Fruit fly (Drosophila melanogaster) whole organism, embryonic: ENCODE results near the gene CG13876.

Experiments used
- Atf6 ChIP-seq: fragments of 200-800 bp; sonication (Bioruptor generic); IDR thresholded peaks from 2 replicates; pipeline ENCODE4 v1.3.6; 2022; ENCODE audit warnings: missing biosample characterization, missing genetic modification characterization
- B-H2 ChIP-seq: fragments of 200-800 bp; sonication (Bioruptor generic); optimal IDR thresholded peaks from 2 replicates; lab custom pipeline; 2018; ENCODE audit warnings: missing biosample characterization, mild to moderate bottlenecking, missing genetic modification characterization
- CG10267 ChIP-seq: fragments of 200-800 bp; sonication (Bioruptor generic); optimal IDR thresholded peaks from 2 replicates; lab custom pipeline; 2018; ENCODE audit warnings: missing biosample characterization, mild to moderate bottlenecking, missing genetic modification characterization, moderate library complexity
- CG11560 ChIP-seq: fragments of 200-800 bp; sonication (Bioruptor generic); IDR thresholded peaks from 3 replicates; pipeline ENCODE4 v1.3.6; 2022; ENCODE audit warnings: missing biosample characterization, missing genetic modification characterization
- CG11696 ChIP-seq: fragments of 200-800 bp; sonication (Bioruptor generic); IDR thresholded peaks from 2 replicates; pipeline ENCODE4 v1.3.6; 2022; ENCODE audit warnings: missing biosample characterization, missing genetic modification characterization
- CG12104 ChIP-seq: fragments of 200-800 bp; sonication (Bioruptor generic); optimal IDR thresholded peaks from 3 replicates; lab custom pipeline; 2016; ENCODE audit warnings: missing biosample characterization, missing genetic modification characterization
- CG12744 ChIP-seq: fragments of 200-800 bp; sonication (Bioruptor generic); optimal IDR thresholded peaks from 2 replicates; lab custom pipeline; 2016; ENCODE audit warnings: missing biosample characterization, missing genetic modification characterization
- CG13894 ChIP-seq: fragments of 200-800 bp; sonication (Bioruptor generic); optimal IDR thresholded peaks from 3 replicates; lab custom pipeline; 2018; ENCODE audit warnings: missing biosample characterization, mild to moderate bottlenecking, missing genetic modification characterization, moderate library complexity
- CG18011 ChIP-seq: fragments of 200-800 bp; sonication (Bioruptor generic); optimal IDR thresholded peaks from 2 replicates; lab custom pipeline; 2017; ENCODE audit warnings: missing biosample characterization, missing genetic modification characterization, mild to moderate bottlenecking, moderate library complexity, missing genotype
- CG18262 ChIP-seq: fragments of 200-800 bp; optimal IDR thresholded peaks from 3 replicates; lab custom pipeline; 2019; ENCODE audit warnings: missing biosample characterization, mild to moderate bottlenecking, missing genetic modification characterization, moderate library complexity
- CG1832 ChIP-seq: fragments of 200-800 bp; sonication (Bioruptor generic); optimal IDR thresholded peaks from 2 replicates; lab custom pipeline; 2017; ENCODE audit warnings: missing biosample characterization, mild to moderate bottlenecking, missing genetic modification characterization, inconsistent platforms
- CG18619 ChIP-seq: fragments of 200-800 bp; sonication (Bioruptor generic); optimal IDR thresholded peaks from 3 replicates; lab custom pipeline; 2017; ENCODE audit warnings: missing biosample characterization, mild to moderate bottlenecking, missing genetic modification characterization
- CG31365 ChIP-seq: fragments of 200-800 bp; sonication (Bioruptor generic); optimal IDR thresholded peaks from 2 replicates; lab custom pipeline; 2018; ENCODE audit warnings: missing biosample characterization, mild to moderate bottlenecking, missing genetic modification characterization
- CG4360 ChIP-seq: fragments of 200-800 bp; sonication (Bioruptor generic); IDR thresholded peaks from 2 replicates; pipeline ENCODE4 v1.3.6; 2022; ENCODE audit warnings: missing biosample characterization, missing genetic modification characterization
- CG43689 ChIP-seq: fragments of 200-800 bp; sonication (Bioruptor generic); IDR thresholded peaks from 2 replicates; pipeline ENCODE4 v1.3.6; 2022; ENCODE audit warnings: missing biosample characterization, missing genetic modification characterization
- CG7271 ChIP-seq: fragments of 200-800 bp; sonication (Bioruptor generic); optimal IDR thresholded peaks from 2 replicates; lab custom pipeline; 2018; ENCODE audit warnings: missing biosample characterization, mild to moderate bottlenecking, missing genetic modification characterization, moderate library complexity
- CG7745 ChIP-seq: fragments of 200-800 bp; sonication (Bioruptor generic); optimal IDR thresholded peaks from 2 replicates; lab custom pipeline; 2018; ENCODE audit warnings: missing biosample characterization, mild to moderate bottlenecking, missing genetic modification characterization, moderate library complexity
- CG9215 ChIP-seq: fragments of 200-800 bp; sonication (Bioruptor generic); IDR thresholded peaks from 2 replicates; pipeline ENCODE4 v1.3.6; 2022; ENCODE audit warnings: missing biosample characterization, missing genetic modification characterization
- CTCF ChIP-seq: fragments of 200-800 bp; sonication (Bioruptor generic); optimal IDR thresholded peaks from 2 replicates; lab custom pipeline; 2017; ENCODE audit warnings: missing biosample characterization, mild to moderate bottlenecking, missing genetic modification characterization, moderate library complexity
- D ChIP-seq, 2 experiments: fragments of 200-800 bp in 1 of 2; fragments of >200 bp in 1 of 2; sonication (Bioruptor generic) in 1 of 2; optimal IDR thresholded peaks; 2 replicates in 1 of 2; 3 replicates in 1 of 2; lab custom pipeline; 2017; ENCODE audit warnings: mild to moderate bottlenecking in 1 of 2, missing biosample characterization in 1 of 2, missing genetic modification characterization in 1 of 2, missing genetic modification reagents in 1 of 2
- D19A ChIP-seq: fragments of 200-800 bp; optimal IDR thresholded peaks from 3 replicates; lab custom pipeline; 2019; ENCODE audit warnings: missing biosample characterization, mild to moderate bottlenecking, missing genetic modification characterization, moderate library complexity
- D19B ChIP-seq: fragments of 200-800 bp; sonication (Bioruptor generic); optimal IDR thresholded peaks from 2 replicates; lab custom pipeline; 2017; ENCODE audit warnings: missing biosample characterization, mild to moderate bottlenecking, missing genetic modification characterization
- ERR ChIP-seq: fragments of 200-800 bp; sonication (Bioruptor generic); optimal IDR thresholded peaks from 2 replicates; lab custom pipeline; 2016; ENCODE audit warnings: missing biosample characterization, missing genetic modification characterization
- Hr3 ChIP-seq: fragments of 200-800 bp; sonication (Bioruptor generic); optimal IDR thresholded peaks from 3 replicates; lab custom pipeline; 2016; ENCODE audit warnings: missing biosample characterization, missing genetic modification characterization
- Lhr ChIP-seq: fragments of 200-800 bp; sonication (Bioruptor generic); optimal IDR thresholded peaks from 3 replicates; lab custom pipeline; 2017; ENCODE audit warnings: mild to moderate bottlenecking, missing biosample characterization, missing genetic modification reagents, missing genetic modification characterization
- MBD-R2 ChIP-seq: fragments of 200-800 bp; sonication (Bioruptor generic); IDR thresholded peaks from 2 replicates; pipeline ENCODE4 v1.3.6; 2022; ENCODE audit warnings: missing biosample characterization, missing genetic modification characterization
- Mad ChIP-seq: fragments of 200-800 bp; sonication (Bioruptor generic); optimal IDR thresholded peaks from 2 replicates; lab custom pipeline; 2016; ENCODE audit warnings: missing biosample characterization, missing genetic modification characterization
- Ptx1 ChIP-seq: fragments of 200-800 bp; sonication (Bioruptor generic); IDR thresholded peaks from 2 replicates; pipeline ENCODE4 v1.3.6; 2022; ENCODE audit warnings: missing biosample characterization, missing genetic modification characterization
- Scr ChIP-seq: fragments of 200-800 bp; sonication (Bioruptor generic); IDR thresholded peaks from 2 replicates; pipeline ENCODE4 v1.3.6; 2022; ENCODE audit warnings: missing biosample characterization, missing genetic modification characterization; ENCODE audit not compliant: partially characterized antibody
- TFAM ChIP-seq: fragments of 200-800 bp; sonication (Bioruptor generic); optimal IDR thresholded peaks from 2 replicates; lab custom pipeline; 2017; ENCODE audit warnings: missing biosample characterization, missing genetic modification characterization, inconsistent platforms
- Vsx1 ChIP-seq: fragments of 200-800 bp; sonication (Bioruptor generic); optimal IDR thresholded peaks from 2 replicates; lab custom pipeline; 2017; ENCODE audit warnings: missing biosample characterization, mild to moderate bottlenecking, missing genetic modification characterization, missing genetic modification reagents
- amos ChIP-seq: fragments of 200-800 bp; sonication (Bioruptor generic); IDR thresholded peaks from 2 replicates; pipeline ENCODE4 v1.3.6; 2022; ENCODE audit warnings: missing biosample characterization, missing genetic modification characterization; ENCODE audit not compliant: partially characterized antibody
- btn ChIP-seq: fragments of 200-800 bp; sonication (Bioruptor generic); optimal IDR thresholded peaks from 2 replicates; lab custom pipeline; 2016; ENCODE audit warnings: missing biosample characterization, missing genetic modification characterization
- cg ChIP-seq: fragments of 200-800 bp; sonication (Bioruptor generic); optimal IDR thresholded peaks from 3 replicates; lab custom pipeline; 2019; ENCODE audit warnings: missing biosample characterization, mild to moderate bottlenecking, missing genetic modification characterization, moderate library complexity
- corto ChIP-seq: fragments of 200-800 bp; sonication (Bioruptor generic); optimal IDR thresholded peaks from 2 replicates; lab custom pipeline; 2016; ENCODE audit warnings: missing biosample characterization, mild to moderate bottlenecking, missing genetic modification characterization, moderate library complexity
- dmrt99B ChIP-seq: fragments of 200-800 bp; sonication (Bioruptor generic); optimal IDR thresholded peaks from 2 replicates; lab custom pipeline; 2018; ENCODE audit warnings: missing biosample characterization, mild to moderate bottlenecking, missing genetic modification characterization, moderate library complexity
- gcm2 ChIP-seq: fragments of 200-800 bp; sonication (Bioruptor generic); optimal IDR thresholded peaks from 2 replicates; lab custom pipeline; 2016; ENCODE audit warnings: missing biosample characterization, missing genetic modification characterization
- grau ChIP-seq: fragments of 200-800 bp; optimal IDR thresholded peaks from 3 replicates; lab custom pipeline; 2019; ENCODE audit warnings: missing biosample characterization, mild to moderate bottlenecking, missing genetic modification characterization, moderate library complexity
- klu ChIP-seq: fragments of 200-800 bp; sonication (Bioruptor generic); IDR thresholded peaks from 2 replicates; pipeline ENCODE4 v1.3.6; 2022; ENCODE audit warnings: missing biosample characterization, missing genetic modification characterization
- kni ChIP-seq: fragments of 200-800 bp; sonication (Bioruptor generic); optimal IDR thresholded peaks from 3 replicates; lab custom pipeline; 2017; ENCODE audit warnings: mild to moderate bottlenecking, missing biosample characterization, missing genetic modification reagents, missing genetic modification characterization
- nerfin-1 ChIP-seq: fragments of 200-800 bp; sonication (Bioruptor generic); optimal IDR thresholded peaks from 3 replicates; lab custom pipeline; 2019; ENCODE audit warnings: missing biosample characterization, mild to moderate bottlenecking, missing genetic modification characterization, moderate library complexity
- p53 ChIP-seq: fragments of 200-800 bp; sonication (Bioruptor generic); optimal IDR thresholded peaks from 2 replicates; lab custom pipeline; 2016; ENCODE audit warnings: missing biosample characterization, missing genetic modification characterization
- phol ChIP-seq: fragments of 200-800 bp; sonication (Bioruptor generic); optimal IDR thresholded peaks from 3 replicates; lab custom pipeline; 2018; ENCODE audit warnings: missing biosample characterization, mild to moderate bottlenecking, missing genetic modification characterization, moderate library complexity
- pum ChIP-seq: fragments of 200-800 bp; sonication (Bioruptor generic); optimal IDR thresholded peaks from 2 replicates; lab custom pipeline; 2016; ENCODE audit warnings: missing biosample characterization, missing genetic modification characterization
- sc ChIP-seq, 3 experiments: fragments of >200 bp in 2 of 3; fragments of 200-800 bp in 1 of 3; sonication (Bioruptor generic) in 1 of 3; optimal IDR thresholded peaks; 2 replicates in 2 of 3; 3 replicates in 1 of 3; lab custom pipeline; 2017; ENCODE audit warnings: mild to moderate bottlenecking in 1 of 3, missing biosample characterization in 1 of 3, missing genetic modification characterization in 1 of 3, missing genetic modification reagents in 1 of 3
- shn ChIP-seq: fragments of 200-800 bp; sonication (Bioruptor generic); optimal IDR thresholded peaks from 3 replicates; lab custom pipeline; 2016; ENCODE audit warnings: missing biosample characterization, missing genetic modification characterization
- sim ChIP-seq: fragments of 200-800 bp; sonication (Bioruptor generic); IDR thresholded peaks from 2 replicates; pipeline ENCODE4 v1.3.6; 2022; ENCODE audit warnings: missing biosample characterization, missing genetic modification characterization
- sr ChIP-seq: fragments of 200-800 bp; sonication (Bioruptor generic); IDR thresholded peaks from 3 replicates; pipeline ENCODE4 v1.3.6; 2022; ENCODE audit warnings: missing biosample characterization, missing genetic modification characterization
- wdn ChIP-seq: fragments of 200-800 bp; sonication (Bioruptor generic); IDR thresholded peaks from 2 replicates; pipeline ENCODE4 v1.3.6; 2022; ENCODE audit warnings: missing biosample characterization, missing genetic modification characterization

CG13876 gene

DNA sequence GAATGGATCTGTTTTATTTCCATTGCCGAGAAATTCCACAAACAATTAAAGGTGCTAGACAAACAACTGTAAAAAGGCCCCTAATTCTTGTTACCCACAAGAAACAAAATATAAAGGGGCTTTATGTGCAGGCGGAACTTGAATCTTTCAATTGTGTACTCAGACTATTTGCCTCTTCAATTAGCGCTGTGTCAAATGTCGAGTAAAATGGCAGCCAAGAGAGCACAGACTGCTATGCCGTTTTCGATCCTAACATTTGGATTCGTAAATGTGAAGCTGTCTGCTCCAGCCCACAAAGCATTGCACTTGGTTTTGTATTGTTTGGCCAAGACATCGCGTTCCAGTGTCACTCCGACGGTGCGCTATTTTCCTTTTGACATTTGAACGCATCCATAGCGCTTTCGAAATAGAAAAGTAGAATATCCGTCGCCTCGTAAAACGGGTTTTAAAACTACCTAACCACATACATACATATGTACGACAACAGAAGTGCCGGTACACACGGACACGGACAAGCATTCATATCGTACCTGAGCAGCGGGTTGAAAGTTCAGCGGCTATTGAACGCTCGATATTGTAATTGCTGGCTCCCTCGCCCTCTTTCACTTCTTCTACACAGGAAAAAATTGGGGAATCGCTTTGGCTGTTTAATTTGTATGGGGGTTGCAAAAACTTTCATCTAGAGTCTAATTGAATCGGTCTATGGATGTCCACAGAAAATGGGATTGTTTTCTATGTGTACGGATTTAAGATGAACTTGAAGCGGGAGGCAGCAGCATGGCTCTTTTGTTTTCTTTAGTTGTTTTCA is 39.7 kb upstream of the CG13876 start (continued):
- TF ChIP-seq btn (GFP tag; lab: Kevin White, UChicago) (no peak), corto (no peak), CG7745 (no peak), CG12104 (GFP tag; lab: Kevin White, UChicago) (no peak), CG10267 (tag; lab: Kevin White, UChicago) (peak; percentile 6), CG18262 (tag; lab: Kevin White, UChicago) (peak; percentile 51), B-H2 (GFP tag; lab: Kevin White, UChicago) (no peak), grau (peak; percentile 30), CG1832 (no peak), CG13894 (tag; lab: Kevin White, UChicago) (no peak), TFAM (no peak), CG11696 (no peak), sc (optimal IDR thresholded peaks at IDR 0.05; lab: Kevin White, UChicago) (no peak), sc (GFP tag; optimal IDR thresholded peaks at IDR 0.05; lab: Kevin White, UChicago) (no peak), CG11560 (tag; lab: Robert Waterston, UW) (no peak), wdn (GFP tag; lab: Robert Waterston, UW) (no peak), cg (GFP tag; lab: Kevin White, UChicago) (peak; percentile 47), CG7271 (tag; lab: Kevin White, UChicago) (no peak), CG12744 (no peak), sim (GFP tag; lab: Robert Waterston, UW) (no peak), Vsx1 (GFP tag; lab: Kevin White, UChicago) (no peak), kni (GFP tag; lab: Kevin White, UChicago) (peak; percentile 85), CG18619 (GFP tag; lab: Kevin White, UChicago) (no peak), Mad (GFP tag; lab: Kevin White, UChicago) (no peak), klu (no peak), gcm2 (GFP tag; lab: Kevin White, UChicago) (no peak), CG31365 (tag; lab: Kevin White, UChicago) (no peak), Scr (GFP tag; lab: Robert Waterston, UW) (no peak), Atf6 (GFP tag; lab: Robert Waterston, UW) (no peak), Hr3 (no peak), Ptx1 (GFP tag; lab: Robert Waterston, UW) (no peak), sr (GFP tag; lab: Robert Waterston, UW) (no peak), nerfin-1 (tag; lab: Kevin White, UChicago) (no peak), CTCF (peak; percentile 58), MBD-R2 (no peak), CG18011 (no peak), p53 (GFP tag; lab: Kevin White, UChicago) (no peak), shn (GFP tag; lab: Kevin White, UChicago) (no peak), dmrt99B (peak; percentile 48), D19B (GFP tag; lab: Kevin White, UChicago) (no peak), ERR (GFP tag; lab: Kevin White, UChicago) (no peak), CG4360 (GFP tag; lab: Robert Waterston, UW) (no peak), Lhr (GFP tag; lab: Kevin White, UChicago) (no peak), D19A (tag; lab: Kevin White, UChicago) (peak; percentile 7), D (optimal IDR thresholded peaks at IDR 0.05; lab: Kevin White, UChicago) (no peak), D (GFP tag; optimal IDR thresholded peaks at IDR 0.05; lab: Kevin White, UChicago) (peak; percentile 27), CG43689 (GFP tag; lab: Robert Waterston, UW) (no peak), CG9215 (no peak), amos (GFP tag; lab: Robert Waterston, UW) (0 out of 2 replicates have a peak, but pooled peaks have one; percentile 20), phol (peak; percentile 30), pum (GFP tag; lab: Kevin White, UChicago) (no peak)
